Worm (Caenorhabditis elegans) whole organism, L4 larva: Measurements from ENCODE around the gene C44C1.6.

Experiments
- D1046.2 ChIP-seq: fragments of 200-800 bp; sonication (Bioruptor generic); IDR thresholded peaks from 2 replicates; pipeline ENCODE4 v1.3.6; 2022; ENCODE audit warnings: missing genetic modification characterization, missing compliant biosample characterization
- F37D6.2 ChIP-seq: sonication (generic microtip); optimal IDR thresholded peaks from 2 replicates; lab custom pipeline; 2016; ENCODE audit warnings: mild to moderate bottlenecking, missing genetic modification characterization, missing compliant biosample characterization
- F49E8.2 ChIP-seq: sonication (generic microtip); optimal IDR thresholded peaks from 2 replicates; lab custom pipeline; 2016; ENCODE audit warnings: missing compliant biosample characterization, mild to moderate bottlenecking, missing genetic modification characterization, borderline replicate concordance
- R02D3.7 ChIP-seq: fragments of 150-350 bp; sonication (generic microtip); optimal IDR thresholded peaks from 3 replicates; lab custom pipeline; 2014; ENCODE audit warnings: missing biosample characterization, missing genetic modification characterization
- T20F7.1 ChIP-seq: fragments of 200-800 bp; sonication (Bioruptor generic); optimal IDR thresholded peaks from 2 replicates; lab custom pipeline; 2018; ENCODE audit warnings: mild to moderate bottlenecking, missing genetic modification characterization, missing compliant biosample characterization
- Y105C5A.15 ChIP-seq: fragments of 200-800 bp; sonication (Bioruptor generic); IDR thresholded peaks from 2 replicates; pipeline ENCODE4 v1.3.6; 2022; ENCODE audit warnings: missing genetic modification characterization, missing compliant biosample characterization
- Y48G9A.11 ChIP-seq: fragments of 200-800 bp; sonication (Bioruptor generic); IDR thresholded peaks from 2 replicates; pipeline ENCODE4 v1.3.6; 2022; ENCODE audit warnings: missing genetic modification reagents, missing genetic modification characterization, missing compliant biosample characterization
- Y5F2A.4 ChIP-seq: fragments of 200-800 bp; sonication (Bioruptor generic); optimal IDR thresholded peaks from 2 replicates; lab custom pipeline; 2018; ENCODE audit warnings: mild to moderate bottlenecking, missing genetic modification characterization, missing compliant biosample characterization
- Y75B8A.6 ChIP-seq: fragments of 200-800 bp; sonication (Bioruptor generic); IDR thresholded peaks from 2 replicates; pipeline ENCODE4 v1.3.6; 2022; ENCODE audit warnings: missing genetic modification reagents, missing genetic modification characterization, missing compliant biosample characterization
- ZK337.2 ChIP-seq: fragments of 200-800 bp; sonication (Bioruptor generic); IDR thresholded peaks from 2 replicates; pipeline ENCODE4 v1.3.6; 2022; ENCODE audit warnings: missing genetic modification reagents, missing genetic modification characterization, missing compliant biosample characterization
- ZK546.5 ChIP-seq, 2 experiments: sonication (generic microtip); optimal IDR thresholded peaks; 2 replicates each; lab custom pipeline; 2017; ENCODE audit warnings: missing biosample characterization in 2 of 2, missing genetic modification characterization in 2 of 2
- aly-2 ChIP-seq: sonication (generic microtip); optimal IDR thresholded peaks from 2 replicates; lab custom pipeline; 2018; ENCODE audit warnings: missing biosample characterization, missing genetic modification characterization
- ceh-44 ChIP-seq: fragments of 200-800 bp; sonication (Bioruptor generic); IDR thresholded peaks from 2 replicates; pipeline ENCODE4 v1.3.6; 2022; ENCODE audit warnings: missing genetic modification reagents, missing genetic modification characterization, missing compliant biosample characterization
- ctbp-1 ChIP-seq: fragments of 200-800 bp; sonication (Bioruptor generic); IDR thresholded peaks from 2 replicates; pipeline ENCODE4 v1.3.6; 2022; ENCODE audit warnings: missing genetic modification reagents, missing genetic modification characterization, missing compliant biosample characterization
- daf-8 ChIP-seq: fragments of 200-800 bp; sonication (Bioruptor generic); IDR thresholded peaks from 2 replicates; pipeline ENCODE4 v1.3.6; 2022; ENCODE audit warnings: missing genetic modification characterization, missing compliant biosample characterization
- dmd-6 ChIP-seq: fragments of 200-800 bp; sonication (Bioruptor generic); IDR thresholded peaks from 2 replicates; pipeline ENCODE4 v1.3.6; 2022; ENCODE audit warnings: missing genetic modification reagents, missing genetic modification characterization, missing compliant biosample characterization
- egl-27 ChIP-seq: sonication (generic microtip); optimal IDR thresholded peaks from 3 replicates; lab custom pipeline; 2017; ENCODE audit warnings: missing biosample characterization, missing genetic modification reagents, missing genetic modification characterization
- fkh-10 ChIP-seq: fragments of 150-350 bp; optimal IDR thresholded peaks from 2 replicates; lab custom pipeline; 2014; ENCODE audit warnings: missing biosample characterization, missing genetic modification reagents, missing genetic modification characterization
- gei-8 ChIP-seq: fragments of 200-800 bp; sonication (Bioruptor generic); optimal IDR thresholded peaks from 2 replicates; lab custom pipeline; 2018; ENCODE audit warnings: mild to moderate bottlenecking, missing genetic modification characterization, missing compliant biosample characterization
- hif-1 ChIP-seq, 2 experiments: sonication (generic microtip); optimal IDR thresholded peaks; 2 replicates each; lab custom pipeline; 2016 to 2017; ENCODE audit warnings: missing compliant biosample characterization in 2 of 2, missing genetic modification characterization in 2 of 2, missing genetic modification reagents in 2 of 2, missing genotype in 2 of 2, mild to moderate bottlenecking in 1 of 2
- hmg-1.1 ChIP-seq: fragments of 200-800 bp; sonication (Bioruptor generic); IDR thresholded peaks from 2 replicates; pipeline ENCODE4 v1.3.6; 2022; ENCODE audit warnings: missing genetic modification reagents, missing genetic modification characterization, missing compliant biosample characterization
- jun-1 ChIP-seq: fragments of 150-350 bp; optimal IDR thresholded peaks from 2 replicates; lab custom pipeline; 2014; ENCODE audit warnings: missing biosample characterization, missing genetic modification reagents, missing genetic modification characterization
- lin-1 ChIP-seq: fragments of 200-800 bp; sonication (Bioruptor generic); IDR thresholded peaks from 2 replicates; pipeline ENCODE4 v1.3.6; 2022; ENCODE audit warnings: missing genetic modification reagents, missing genetic modification characterization, missing compliant biosample characterization
- lin-29 ChIP-seq: fragments of 200-800 bp; sonication (Bioruptor generic); IDR thresholded peaks from 2 replicates; pipeline ENCODE4 v1.3.6; 2022; ENCODE audit warnings: missing genetic modification reagents, missing genetic modification characterization, missing compliant biosample characterization
- lin-38 ChIP-seq: fragments of 200-800 bp; sonication (Bioruptor generic); IDR thresholded peaks from 2 replicates; pipeline ENCODE4 v1.3.6; 2022; ENCODE audit warnings: missing genetic modification reagents, missing genetic modification characterization, missing compliant biosample characterization
- madf-5 ChIP-seq, 2 experiments: fragments of 200-800 bp; sonication (Bioruptor generic); IDR thresholded peaks; 2 replicates each; pipeline ENCODE4 v1.3.6; 2022; ENCODE audit warnings: missing compliant biosample characterization in 2 of 2, missing genetic modification characterization in 2 of 2
- madf-9 ChIP-seq: fragments of 200-800 bp; sonication (Bioruptor generic); conservative IDR thresholded peaks from 2 replicates; pipeline ENCODE4 v1.3.6; 2022; ENCODE audit warnings: missing genetic modification reagents, missing genetic modification characterization, missing compliant biosample characterization
- mdl-1 ChIP-seq, 2 experiments: fragments of 150-350 bp in 1 of 2; sonication (generic microtip) in 1 of 2; optimal IDR thresholded peaks; 2 replicates each; lab custom pipeline; 2014 to 2017; ENCODE audit warnings: missing biosample characterization in 2 of 2, missing genetic modification characterization in 2 of 2
- mdt-29 ChIP-seq: fragments of 200-800 bp; sonication (Bioruptor generic); IDR thresholded peaks from 2 replicates; pipeline ENCODE4 v1.3.6; 2022; ENCODE audit warnings: missing genetic modification reagents, missing genetic modification characterization, missing compliant biosample characterization
- mep-1 ChIP-seq: fragments of 150-350 bp; sonication (generic microtip); optimal IDR thresholded peaks from 3 replicates; lab custom pipeline; 2014; ENCODE audit warnings: missing biosample characterization, missing genetic modification characterization
- mxl-2 ChIP-seq: fragments of 200-800 bp; sonication (Bioruptor generic); conservative IDR thresholded peaks from 2 replicates; pipeline ENCODE4 v1.3.6; 2022; ENCODE audit warnings: missing genetic modification reagents, missing genetic modification characterization, missing compliant biosample characterization
- nhr-11 ChIP-seq: fragments of 150-350 bp; optimal IDR thresholded peaks from 2 replicates; lab custom pipeline; 2014; ENCODE audit warnings: missing biosample characterization, missing genetic modification characterization
- nhr-111 ChIP-seq: fragments of 200-800 bp; sonication (Bioruptor generic); optimal IDR thresholded peaks from 2 replicates; lab custom pipeline; 2018; ENCODE audit warnings: mild to moderate bottlenecking, missing genetic modification characterization, missing compliant biosample characterization
- nhr-25 ChIP-seq: sonication (generic microtip); optimal IDR thresholded peaks from 2 replicates; lab custom pipeline; 2017; ENCODE audit warnings: missing genetic modification characterization, mild to moderate bottlenecking, missing compliant biosample characterization, antibody characterized with exemption, moderate library complexity, borderline replicate concordance; ENCODE audit not compliant: insufficient read depth
- nhr-28 ChIP-seq: fragments of 150-350 bp; optimal IDR thresholded peaks from 2 replicates; lab custom pipeline; 2014; ENCODE audit warnings: missing biosample characterization, missing genetic modification characterization
- nhr-42 ChIP-seq: fragments of 200-800 bp; sonication (Bioruptor generic); IDR thresholded peaks from 2 replicates; pipeline ENCODE4 v1.3.6; 2022; ENCODE audit warnings: missing genetic modification characterization, missing compliant biosample characterization
- pha-4 ChIP-seq, 2 experiments: fragments of 150-350 bp in 1 of 2; fragments of 200-800 bp in 1 of 2; sonication (Bioruptor generic) in 1 of 2; IDR thresholded peaks in 1 of 2; optimal IDR thresholded peaks in 1 of 2; 2 replicates each; pipeline versions ENCODE4 v1.3.6 to Lab custom; 2014 to 2022; ENCODE audit warnings: missing genetic modification characterization in 2 of 2, missing genetic modification reagents in 2 of 2, missing biosample characterization in 1 of 2, missing compliant biosample characterization in 1 of 2
- php-3 ChIP-seq: fragments of 200-800 bp; sonication (Bioruptor generic); IDR thresholded peaks from 2 replicates; pipeline ENCODE4 v1.3.6; 2022; ENCODE audit warnings: missing genetic modification reagents, missing genetic modification characterization, missing compliant biosample characterization
- pqm-1 ChIP-seq: sonication (generic microtip); optimal IDR thresholded peaks from 2 replicates; lab custom pipeline; 2017; ENCODE audit warnings: missing biosample characterization, missing genetic modification characterization
- rbr-2 ChIP-seq: sonication (generic microtip); optimal IDR thresholded peaks from 2 replicates; lab custom pipeline; 2016; ENCODE audit warnings: missing genotype, missing genetic modification characterization, missing compliant biosample characterization
- set-16 ChIP-seq: fragments of 200-800 bp; sonication (Bioruptor generic); IDR thresholded peaks from 2 replicates; pipeline ENCODE4 v1.3.6; 2022; ENCODE audit warnings: missing genetic modification reagents, missing genetic modification characterization, missing compliant biosample characterization
- skn-1 ChIP-seq: fragments of 150-350 bp; optimal IDR thresholded peaks from 2 replicates; lab custom pipeline; 2014; ENCODE audit warnings: missing biosample characterization, missing genetic modification characterization
- spr-1 ChIP-seq: sonication (generic microtip); optimal IDR thresholded peaks from 2 replicates; lab custom pipeline; 2016; ENCODE audit warnings: mild to moderate bottlenecking, missing genetic modification characterization, missing compliant biosample characterization
- unc-39 ChIP-seq: sonication (generic microtip); optimal IDR thresholded peaks from 2 replicates; lab custom pipeline; 2017; ENCODE audit warnings: missing biosample characterization, missing genetic modification characterization
- unc-62 ChIP-seq, 3 experiments: fragments of 150-350 bp in 1 of 3; sonication (generic microtip); optimal IDR thresholded peaks in 2 of 3; peaks in 1 of 3; 1 replicate in 1 of 3; 2 replicates in 2 of 3; lab custom pipeline; 2014 to 2017; ENCODE audit warnings: missing biosample characterization in 3 of 3, missing genetic modification characterization in 3 of 3, missing genetic modification reagents in 3 of 3, missing genotype in 1 of 3
- zfp-3 ChIP-seq: fragments of 200-800 bp; sonication (Bioruptor generic); conservative IDR thresholded peaks from 2 replicates; pipeline ENCODE4 v1.3.6; 2022; ENCODE audit warnings: missing genetic modification reagents, missing genetic modification characterization, missing compliant biosample characterization
- zip-2 ChIP-seq: fragments of 150-350 bp; optimal IDR thresholded peaks from 2 replicates; lab custom pipeline; 2014; ENCODE audit warnings: missing biosample characterization, missing genetic modification characterization
- ztf-11 ChIP-seq: fragments of 150-350 bp; optimal IDR thresholded peaks from 2 replicates; lab custom pipeline; 2014; ENCODE audit warnings: missing biosample characterization, missing genetic modification characterization
- ztf-7 ChIP-seq: fragments of 150-350 bp; optimal IDR thresholded peaks from 2 replicates; lab custom pipeline; 2014; ENCODE audit warnings: missing biosample characterization, missing genetic modification characterization

C44C1.6 gene

DNA sequence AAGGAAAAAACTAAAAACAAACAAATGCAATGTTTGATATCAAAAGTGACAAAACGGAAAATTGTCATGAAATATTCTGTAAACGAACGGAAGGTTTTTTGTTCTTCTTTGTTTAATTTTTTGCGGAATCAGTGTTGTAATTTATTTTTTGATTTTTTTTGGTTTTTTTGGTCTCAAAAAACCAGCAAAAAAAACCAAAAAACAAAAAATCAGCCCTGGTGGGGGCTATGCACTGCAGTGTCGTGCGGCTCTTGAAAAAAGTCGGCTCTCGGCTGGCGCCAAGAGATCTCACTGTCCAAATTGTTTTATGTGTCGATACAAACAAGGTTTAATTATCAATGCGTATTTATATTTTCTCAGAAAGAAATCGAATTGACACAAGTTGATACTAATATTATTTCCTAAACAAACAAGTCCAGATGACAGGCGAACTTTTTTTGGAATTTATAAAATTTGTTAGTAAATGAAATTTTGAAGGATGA, 42.4 kb upstream of the C44C1.6 start (continued):
- no peak for TF ChIP-seq ZK337.2
- TF ChIP-seq nhr-42: peak; percentile 40; the same call in 1 of the 2 replicates
- TF ChIP-seq F37D6.2 (tag; lab: Kevin White, UChicago): no peak
- 0 out of 2 replicates have a peak, but pooled peaks have one; percentile 43 for TF ChIP-seq Y105C5A.15 (GFP tag; lab: Robert Waterston, UW)
- no peak for TF ChIP-seq F49E8.2 (tag; lab: Kevin White, UChicago)
- TF ChIP-seq mdl-1 (tag; optimal IDR thresholded peaks at IDR 0.05; lab: Kevin White, UChicago): no peak
- no peak for TF ChIP-seq R02D3.7
- TF ChIP-seq fkh-10 (GFP tag; lab: Kevin White, UChicago): no peak
- TF ChIP-seq mep-1 (tag; lab: Kevin White, UChicago): peak; percentile 28
- peak; percentile 13 for TF ChIP-seq nhr-28 (tag; lab: Kevin White, UChicago)
- TF ChIP-seq zip-2: no peak
- no peak for TF ChIP-seq Y75B8A.6
- TF ChIP-seq nhr-25 (tag; lab: Kevin White, UChicago): no peak
- peak in 1 of 2 experiments; percentile 5 for TF ChIP-seq hif-1 (tag; optimal IDR thresholded peaks at IDR 0.05; lab: Kevin White, UChicago)
- no peak for TF ChIP-seq ceh-44
- 0 out of 2 replicates have a peak, but pooled peaks have one; percentile 57 for TF ChIP-seq D1046.2 (GFP tag; lab: Robert Waterston, UW)
- no peak for TF ChIP-seq ZK546.5 (tag; optimal IDR thresholded peaks at IDR 0.05; lab: Kevin White, UChicago)
- TF ChIP-seq lin-1: no peak
- TF ChIP-seq ctbp-1 (GFP tag; lab: Robert Waterston, UW): peak; percentile 12; the same call in 1 of the 2 replicates
- peak; percentile 40; the same call in 1 of the 2 replicates for TF ChIP-seq pha-4 (GFP tag; IDR thresholded peaks at IDR 0.05; lab: Robert Waterston, UW)
- no peak for TF ChIP-seq pha-4 (tag; optimal IDR thresholded peaks at IDR 0.05; lab: Kevin White, UChicago)
- no peak for TF ChIP-seq madf-9 (GFP tag; lab: Robert Waterston, UW)
- TF ChIP-seq mdt-29 (GFP tag; lab: Robert Waterston, UW): 0 out of 2 replicates have a peak, but pooled peaks have one; percentile 38
- TF ChIP-seq lin-38 (GFP tag; lab: Robert Waterston, UW): peak; percentile 38
- TF ChIP-seq skn-1: no peak
- peak; percentile 39; the same call in 1 of the 2 replicates for TF ChIP-seq dmd-6 (GFP tag; lab: Robert Waterston, UW)
- no peak for TF ChIP-seq rbr-2
- no peak for TF ChIP-seq jun-1 (tag; lab: Kevin White, UChicago)
- TF ChIP-seq gei-8 (GFP tag; lab: Kevin White, UChicago): peak; percentile 38
- no peak for TF ChIP-seq Y48G9A.11 (GFP tag; lab: Robert Waterston, UW)
- no peak for TF ChIP-seq unc-39 (tag; lab: Kevin White, UChicago)
- TF ChIP-seq T20F7.1: peak; percentile 10
- TF ChIP-seq egl-27 (tag; lab: Kevin White, UChicago): no peak
- TF ChIP-seq hmg-1.1 (GFP tag; lab: Robert Waterston, UW): peak; percentile 15; the same call in 1 of the 2 replicates
- no peak for TF ChIP-seq spr-1 (tag; lab: Kevin White, UChicago)
- no peak for TF ChIP-seq madf-5 (GFP tag; IDR thresholded peaks at IDR 0.05; lab: Robert Waterston, UW)
- peak; percentile 38 for TF ChIP-seq Y5F2A.4 (GFP tag; lab: Kevin White, UChicago)
- TF ChIP-seq nhr-11 (tag; lab: Kevin White, UChicago): no peak
- no peak for TF ChIP-seq daf-8 (GFP tag; lab: Robert Waterston, UW)
- TF ChIP-seq set-16: no peak
- no peak for TF ChIP-seq ztf-11 (tag; lab: Kevin White, UChicago)
- TF ChIP-seq pqm-1: no peak
- TF ChIP-seq zfp-3 (GFP tag; lab: Robert Waterston, UW): peak; percentile 91
- TF ChIP-seq nhr-111 (GFP tag; lab: Kevin White, UChicago): no peak
- peak; percentile 55; the same call in 1 of the 2 replicates for TF ChIP-seq php-3 (GFP tag; lab: Robert Waterston, UW)
- TF ChIP-seq unc-62 (GFP tag; optimal IDR thresholded peaks at IDR 0.05 in 1 of 2; lab: Kevin White, UChicago): no peak
- no peak for TF ChIP-seq unc-62 (tag; optimal IDR thresholded peaks at IDR 0.05; lab: Kevin White, UChicago)
- no peak for TF ChIP-seq aly-2 (tag; lab: Kevin White, UChicago)
- TF ChIP-seq ztf-7 (tag; lab: Kevin White, UChicago): no peak
- TF ChIP-seq mxl-2 (GFP tag; lab: Robert Waterston, UW): no peak
- TF ChIP-seq lin-29 (GFP tag; lab: Robert Waterston, UW): no peak
